Fruit fly (Drosophila melanogaster) whole organism, adult: ENCODE data around the gene Rfk.

Experiments used
- CG11617 ChIP-seq: fragments of 200-800 bp; sonication (Bioruptor generic); optimal IDR thresholded peaks from 2 replicates; lab custom pipeline; 2017; ENCODE audit warnings: mild to moderate bottlenecking, missing biosample characterization, missing genetic modification reagents, missing genetic modification characterization
- CG12768 ChIP-seq: fragments of 200-800 bp; sonication (Bioruptor generic); optimal IDR thresholded peaks from 2 replicates; lab custom pipeline; 2017; ENCODE audit warnings: missing biosample characterization, missing genetic modification characterization, mild to moderate bottlenecking, moderate library complexity, missing genetic modification reagents
- CG1620 ChIP-seq: fragments of 200-800 bp; sonication (Bioruptor generic); optimal IDR thresholded peaks from 2 replicates; lab custom pipeline; 2016; ENCODE audit warnings: missing biosample characterization, missing genetic modification characterization
- CG33017 ChIP-seq: fragments of 200-800 bp; sonication (Bioruptor generic); optimal IDR thresholded peaks from 2 replicates; lab custom pipeline; 2018; ENCODE audit warnings: missing biosample characterization, mild to moderate bottlenecking, missing genetic modification characterization, moderate library complexity
- CG5204 ChIP-seq: fragments of 200-800 bp; sonication (Bioruptor generic); optimal IDR thresholded peaks from 2 replicates; lab custom pipeline; 2016; ENCODE audit warnings: missing biosample characterization, missing genetic modification characterization
- CG7045 ChIP-seq: fragments of 200-800 bp; sonication (Bioruptor generic); optimal IDR thresholded peaks from 2 replicates; lab custom pipeline; 2017; ENCODE audit warnings: missing biosample characterization, mild to moderate bottlenecking, missing genetic modification characterization
- CG7101 ChIP-seq: fragments of 200-800 bp; sonication (Bioruptor generic); optimal IDR thresholded peaks from 2 replicates; lab custom pipeline; 2018; ENCODE audit warnings: missing biosample characterization, mild to moderate bottlenecking, missing genetic modification characterization, moderate library complexity
- Clk ChIP-seq: fragments of 200-800 bp; sonication (Bioruptor generic); optimal IDR thresholded peaks from 2 replicates; lab custom pipeline; 2017; ENCODE audit warnings: missing biosample characterization, missing genetic modification characterization
- Crg-1 ChIP-seq: fragments of 200-800 bp; sonication (Bioruptor generic); optimal IDR thresholded peaks from 2 replicates; lab custom pipeline; 2016; ENCODE audit warnings: missing biosample characterization, missing genetic modification characterization
- Hr96 ChIP-seq: fragments of 200-800 bp; sonication (Bioruptor generic); optimal IDR thresholded peaks from 2 replicates; lab custom pipeline; 2016; ENCODE audit warnings: missing biosample characterization, missing genetic modification characterization
- Mnt ChIP-seq: fragments of 200-800 bp; sonication (Bioruptor generic); optimal IDR thresholded peaks from 2 replicates; lab custom pipeline; 2016; ENCODE audit warnings: missing biosample characterization, mild to moderate bottlenecking, missing genetic modification characterization
- bab1 ChIP-seq: fragments of 200-800 bp; sonication (Bioruptor generic); optimal IDR thresholded peaks from 3 replicates; lab custom pipeline; 2019; ENCODE audit warnings: missing biosample characterization, mild to moderate bottlenecking, missing genetic modification characterization, moderate library complexity
- cic ChIP-seq: fragments of 200-800 bp; sonication (Bioruptor generic); optimal IDR thresholded peaks from 2 replicates; lab custom pipeline; 2017; ENCODE audit warnings: missing biosample characterization, mild to moderate bottlenecking, missing genetic modification characterization, moderate library complexity
- cnc ChIP-seq, 2 experiments: fragments of >200 bp; optimal IDR thresholded peaks; 2 replicates each; lab custom pipeline; 2017
- kay ChIP-seq: fragments of 200-800 bp; sonication (Bioruptor generic); peaks from one replicate; lab custom pipeline; 2016; ENCODE audit warnings: missing biosample characterization, missing genetic modification characterization, borderline replicate concordance
- ovo ChIP-seq: fragments of 200-800 bp; sonication (Bioruptor generic); optimal IDR thresholded peaks from 2 replicates; lab custom pipeline; 2016; ENCODE audit warnings: missing biosample characterization, missing genetic modification characterization
- pad ChIP-seq: fragments of 200-800 bp; sonication (Bioruptor generic); optimal IDR thresholded peaks from 3 replicates; lab custom pipeline; 2017; ENCODE audit warnings: missing biosample characterization, missing genetic modification characterization, mild to moderate bottlenecking, moderate library complexity, missing genetic modification reagents
- tj ChIP-seq: fragments of 200-800 bp; sonication (Bioruptor generic); optimal IDR thresholded peaks from 3 replicates; lab custom pipeline; 2017; ENCODE audit warnings: missing biosample characterization, mild to moderate bottlenecking, missing genetic modification characterization, moderate library complexity
- toe ChIP-seq: fragments of 200-800 bp; sonication (Bioruptor generic); optimal IDR thresholded peaks from 2 replicates; lab custom pipeline; 2016; ENCODE audit warnings: missing biosample characterization, missing genetic modification characterization

The Rfk gene

dm6 chr3R:7884433-7884832, 28.7 kb downstream of the Rfk start:
- TF ChIP-seq CG12768 (GFP tag; lab: Kevin White, UChicago) = no peak
- TF ChIP-seq ovo (GFP tag; lab: Kevin White, UChicago) = no peak
- no peak for TF ChIP-seq Crg-1
- TF ChIP-seq Clk (GFP tag; lab: Kevin White, UChicago) = no peak
- TF ChIP-seq toe (GFP tag; lab: Kevin White, UChicago) = no peak
- TF ChIP-seq cnc (optimal IDR thresholded peaks at IDR 0.05; lab: Kevin White, UChicago) = no peak
- no peak for TF ChIP-seq pad (GFP tag; lab: Kevin White, UChicago)
- no peak for TF ChIP-seq CG7045 (GFP tag; lab: Kevin White, UChicago)
- TF ChIP-seq kay (GFP tag; lab: Kevin White, UChicago) = no peak
- TF ChIP-seq CG11617 = no peak
- TF ChIP-seq cic (GFP tag; lab: Kevin White, UChicago) = no peak
- TF ChIP-seq CG7101 (tag; lab: Kevin White, UChicago) = no peak
- no peak for TF ChIP-seq bab1
- TF ChIP-seq CG1620 (GFP tag; lab: Kevin White, UChicago) = no peak
- TF ChIP-seq CG5204 (GFP tag; lab: Kevin White, UChicago) = no peak
- TF ChIP-seq CG33017 (tag; lab: Kevin White, UChicago) = no peak
- TF ChIP-seq tj = no peak
- no peak for TF ChIP-seq Mnt (GFP tag; lab: Kevin White, UChicago)
- no peak for TF ChIP-seq Hr96 (GFP tag; lab: Kevin White, UChicago)
